Worm (Caenorhabditis elegans) whole organism, L3 larva: ENCODE measurements around the gene srsx-40.

Source experiments
- ZK546.5 ChIP-seq: sonication (generic microtip); optimal IDR thresholded peaks from 2 replicates; lab custom pipeline; 2017; ENCODE audit warnings: missing biosample characterization, missing genetic modification characterization
- aly-2 ChIP-seq: fragments of 150-350 bp; optimal IDR thresholded peaks from 2 replicates; lab custom pipeline; 2014; ENCODE audit warnings: missing biosample characterization, missing genetic modification characterization
- egl-27 ChIP-seq: sonication (generic microtip); optimal IDR thresholded peaks from 4 replicates; lab custom pipeline; 2017; ENCODE audit warnings: missing biosample characterization, missing genetic modification reagents, missing genetic modification characterization
- elt-1 ChIP-seq: fragments of 150-350 bp; optimal IDR thresholded peaks from 2 replicates; lab custom pipeline; 2014; ENCODE audit warnings: missing biosample characterization, missing genetic modification characterization
- elt-2 ChIP-seq: sonication (generic microtip); optimal IDR thresholded peaks from 2 replicates; lab custom pipeline; 2016; ENCODE audit warnings: missing genetic modification reagents, mild to moderate bottlenecking, missing genetic modification characterization, missing compliant biosample characterization
- mml-1 ChIP-seq: fragments of 150-350 bp; sonication (generic microtip); optimal IDR thresholded peaks from 3 replicates; lab custom pipeline; 2014; ENCODE audit warnings: missing biosample characterization, missing genetic modification characterization
- nhr-11 ChIP-seq: fragments of 150-350 bp; optimal IDR thresholded peaks from 2 replicates; lab custom pipeline; 2014; ENCODE audit warnings: missing biosample characterization, missing genetic modification characterization
- nhr-12 ChIP-seq: fragments of 150-350 bp; optimal IDR thresholded peaks from 2 replicates; lab custom pipeline; 2014; ENCODE audit warnings: missing biosample characterization, missing genetic modification characterization
- nhr-28 ChIP-seq: fragments of 150-350 bp; optimal IDR thresholded peaks from 2 replicates; lab custom pipeline; 2014; ENCODE audit warnings: missing biosample characterization, missing genetic modification characterization
- nhr-76 ChIP-seq: fragments of 150-350 bp; sonication (generic microtip); optimal IDR thresholded peaks from 5 replicates; lab custom pipeline; 2014; ENCODE audit warnings: missing biosample characterization, missing genetic modification characterization
- sea-2 ChIP-seq: fragments of 150-350 bp; sonication (generic microtip); optimal IDR thresholded peaks from 4 replicates; lab custom pipeline; 2014; ENCODE audit warnings: missing biosample characterization, missing genetic modification reagents, missing genetic modification characterization
- tbx-2 ChIP-seq: sonication (generic microtip); optimal IDR thresholded peaks from 2 replicates; lab custom pipeline; 2016; ENCODE audit warnings: mild to moderate bottlenecking, missing genetic modification characterization, missing compliant biosample characterization
- unc-62 ChIP-seq: fragments of 150-350 bp; sonication (generic microtip); optimal IDR thresholded peaks from 4 replicates; lab custom pipeline; 2014; ENCODE audit warnings: missing biosample characterization, missing genetic modification reagents, missing genetic modification characterization
- zag-1 ChIP-seq: fragments of 150-350 bp; optimal IDR thresholded peaks from 2 replicates; lab custom pipeline; 2014; ENCODE audit warnings: missing biosample characterization, missing genetic modification characterization

ce11 chrV:7721945-7722344 lies 18.5 kb upstream of the srsx-40 start, which contains the start of gene ZK105.14:
- TF ChIP-seq elt-1 (tag; lab: Kevin White, UChicago) (no peak), zag-1 (tag; lab: Kevin White, UChicago) (no peak), elt-2 (no peak), unc-62 (GFP tag; lab: Kevin White, UChicago) (no peak), tbx-2 (tag; lab: Kevin White, UChicago) (no peak), nhr-28 (no peak), nhr-11 (tag; lab: Kevin White, UChicago) (no peak), nhr-12 (no peak), egl-27 (no peak), nhr-76 (no peak), sea-2 (GFP tag; lab: Kevin White, UChicago) (no peak), aly-2 (tag; lab: Kevin White, UChicago) (no peak), ZK546.5 (tag; lab: Kevin White, UChicago) (no peak), mml-1 (tag; lab: Kevin White, UChicago) (no peak)
